Worm (Caenorhabditis elegans) whole organism, L3 larva: Measurements from ENCODE around the gene srv-26.
"Not testable (repeated sequence)": the region's sequence is repeated elsewhere in the genome, so short reads cannot be mapped to it uniquely, and the experiment has no call there.

Source experiments
- R02D3.7 ChIP-seq: fragments of 150-350 bp; optimal IDR thresholded peaks from 2 replicates; lab custom pipeline; 2014; ENCODE audit warnings: missing biosample characterization, missing genetic modification characterization
- ZK546.5 ChIP-seq: sonication (generic microtip); optimal IDR thresholded peaks from 2 replicates; lab custom pipeline; 2017; ENCODE audit warnings: missing biosample characterization, missing genetic modification characterization
- aly-2 ChIP-seq: fragments of 150-350 bp; optimal IDR thresholded peaks from 2 replicates; lab custom pipeline; 2014; ENCODE audit warnings: missing biosample characterization, missing genetic modification characterization
- ceh-28 ChIP-seq: fragments of 150-350 bp; optimal IDR thresholded peaks from 2 replicates; lab custom pipeline; 2014; ENCODE audit warnings: missing biosample characterization, missing genetic modification reagents, missing genetic modification characterization
- ceh-82 ChIP-seq: fragments of 150-350 bp; optimal IDR thresholded peaks from 2 replicates; lab custom pipeline; 2014; ENCODE audit warnings: missing biosample characterization, missing genetic modification characterization
- egl-27 ChIP-seq: sonication (generic microtip); optimal IDR thresholded peaks from 4 replicates; lab custom pipeline; 2017; ENCODE audit warnings: missing biosample characterization, missing genetic modification reagents, missing genetic modification characterization
- egl-5 ChIP-seq: fragments of 150-350 bp; optimal IDR thresholded peaks from 2 replicates; lab custom pipeline; 2017; ENCODE audit warnings: missing biosample characterization, missing genetic modification reagents, missing genetic modification characterization, inconsistent platforms
- elt-2 ChIP-seq: sonication (generic microtip); optimal IDR thresholded peaks from 2 replicates; lab custom pipeline; 2016; ENCODE audit warnings: missing genetic modification reagents, mild to moderate bottlenecking, missing genetic modification characterization, missing compliant biosample characterization
- elt-3 ChIP-seq, 3 experiments: fragments of 150-350 bp in 1 of 3; sonication (generic microtip) in 2 of 3; optimal IDR thresholded peaks; 2 replicates in 2 of 3; 4 replicates in 1 of 3; lab custom pipeline; 2014 to 2017; ENCODE audit warnings: missing biosample characterization in 3 of 3, missing genetic modification characterization in 3 of 3
- eor-1 ChIP-seq, 2 experiments: fragments of 150-350 bp; optimal IDR thresholded peaks; 2 replicates each; lab custom pipeline; 2014 to 2018; ENCODE audit warnings: missing biosample characterization in 2 of 2, missing genetic modification characterization in 2 of 2
- fkh-2 ChIP-seq: fragments of 150-350 bp; optimal IDR thresholded peaks from 2 replicates; lab custom pipeline; 2014; ENCODE audit warnings: missing biosample characterization, missing genetic modification reagents, missing genetic modification characterization
- fos-1 ChIP-seq: fragments of 150-350 bp; optimal IDR thresholded peaks from 2 replicates; lab custom pipeline; 2014; ENCODE audit warnings: missing biosample characterization, missing genetic modification characterization
- hmg-11 ChIP-seq: sonication (generic microtip); optimal IDR thresholded peaks from 2 replicates; lab custom pipeline; 2016; ENCODE audit warnings: missing genetic modification characterization, missing compliant biosample characterization
- lin-15B ChIP-seq: fragments of 150-350 bp; optimal IDR thresholded peaks from 2 replicates; lab custom pipeline; 2014; ENCODE audit warnings: missing biosample characterization, missing genetic modification characterization
- lin-39 ChIP-seq: fragments of 150-350 bp; optimal IDR thresholded peaks from 2 replicates; lab custom pipeline; 2018; ENCODE audit warnings: missing biosample characterization, missing genetic modification reagents, missing genetic modification characterization
- lsy-12 ChIP-seq: sonication (generic microtip); optimal IDR thresholded peaks from 2 replicates; lab custom pipeline; 2016; ENCODE audit warnings: mild to moderate bottlenecking, missing genetic modification characterization, missing compliant biosample characterization
- mml-1 ChIP-seq: fragments of 150-350 bp; sonication (generic microtip); optimal IDR thresholded peaks from 3 replicates; lab custom pipeline; 2014; ENCODE audit warnings: missing biosample characterization, missing genetic modification characterization
- nhr-11 ChIP-seq: fragments of 150-350 bp; optimal IDR thresholded peaks from 2 replicates; lab custom pipeline; 2014; ENCODE audit warnings: missing biosample characterization, missing genetic modification characterization
- nhr-12 ChIP-seq: fragments of 150-350 bp; optimal IDR thresholded peaks from 2 replicates; lab custom pipeline; 2014; ENCODE audit warnings: missing biosample characterization, missing genetic modification characterization
- nhr-23 ChIP-seq: fragments of 150-350 bp; optimal IDR thresholded peaks from 2 replicates; lab custom pipeline; 2014; ENCODE audit warnings: missing biosample characterization, missing genetic modification reagents, missing genetic modification characterization
- nhr-237 ChIP-seq: fragments of 150-350 bp; optimal IDR thresholded peaks from 2 replicates; lab custom pipeline; 2014; ENCODE audit warnings: missing biosample characterization, missing genetic modification characterization
- nhr-25 ChIP-seq: sonication (generic microtip); optimal IDR thresholded peaks from 2 replicates; lab custom pipeline; 2017; ENCODE audit warnings: missing biosample characterization, missing genetic modification characterization
- nhr-28 ChIP-seq: fragments of 150-350 bp; optimal IDR thresholded peaks from 2 replicates; lab custom pipeline; 2014; ENCODE audit warnings: missing biosample characterization, missing genetic modification characterization
- nhr-43 ChIP-seq: sonication (generic microtip); optimal IDR thresholded peaks from 2 replicates; lab custom pipeline; 2016; ENCODE audit warnings: mild to moderate bottlenecking, missing genetic modification characterization, missing compliant biosample characterization; ENCODE audit not compliant: poor library complexity, severe bottlenecking
- nhr-67 ChIP-seq: fragments of 150-350 bp; optimal IDR thresholded peaks from 2 replicates; lab custom pipeline; 2014; ENCODE audit warnings: missing biosample characterization, missing genetic modification characterization
- nhr-77 ChIP-seq: fragments of 150-350 bp; optimal IDR thresholded peaks from 2 replicates; lab custom pipeline; 2014; ENCODE audit warnings: missing biosample characterization, missing genetic modification characterization
- pqm-1 ChIP-seq: fragments of 150-350 bp; optimal IDR thresholded peaks from 2 replicates; lab custom pipeline; 2017; ENCODE audit warnings: missing biosample characterization, missing genetic modification characterization, inconsistent platforms
- sea-2 ChIP-seq: fragments of 150-350 bp; sonication (generic microtip); optimal IDR thresholded peaks from 4 replicates; lab custom pipeline; 2014; ENCODE audit warnings: missing biosample characterization, missing genetic modification reagents, missing genetic modification characterization
- snpc-4 ChIP-seq: fragments of 150-350 bp; optimal IDR thresholded peaks from 2 replicates; lab custom pipeline; 2014; ENCODE audit warnings: missing biosample characterization, missing genetic modification characterization
- tbx-2 ChIP-seq: sonication (generic microtip); optimal IDR thresholded peaks from 2 replicates; lab custom pipeline; 2016; ENCODE audit warnings: mild to moderate bottlenecking, missing genetic modification characterization, missing compliant biosample characterization
- unc-39 ChIP-seq: sonication (generic microtip); optimal IDR thresholded peaks from 4 replicates; lab custom pipeline; 2017; ENCODE audit warnings: missing biosample characterization, missing genetic modification characterization
- unc-62 ChIP-seq: fragments of 150-350 bp; sonication (generic microtip); optimal IDR thresholded peaks from 4 replicates; lab custom pipeline; 2014; ENCODE audit warnings: missing biosample characterization, missing genetic modification reagents, missing genetic modification characterization
- zag-1 ChIP-seq: fragments of 150-350 bp; optimal IDR thresholded peaks from 2 replicates; lab custom pipeline; 2014; ENCODE audit warnings: missing biosample characterization, missing genetic modification characterization
- ztf-11 ChIP-seq: fragments of 150-350 bp; optimal IDR thresholded peaks from 2 replicates; lab custom pipeline; 2014; ENCODE audit warnings: missing biosample characterization, missing genetic modification characterization

The srv-26 gene

ce11 chrIV:6263244-6263643, 38.4 kb downstream of the srv-26 start, which contains the start of gene srv-28:
srv-28 (minus strand) TSS chrIV:6263344.
- TF ChIP-seq ceh-28 (tag; lab: Kevin White, UChicago) (no peak), tbx-2 (tag; lab: Kevin White, UChicago) (no peak), nhr-12 (tag; lab: Kevin White, UChicago) (no peak), nhr-237 (tag; lab: Kevin White, UChicago) (no peak), nhr-25 (tag; lab: Kevin White, UChicago) (no peak), elt-3 (tag; optimal IDR thresholded peaks at IDR 0.05; lab: Kevin White, UChicago) (no peak), egl-27 (no peak), nhr-11 (no peak), unc-39 (tag; lab: Kevin White, UChicago) (no peak), mml-1 (tag; lab: Kevin White, UChicago) (no peak), elt-2 (tag; lab: Kevin White, UChicago) (no peak), ceh-82 (tag; lab: Kevin White, UChicago) (no peak), nhr-23 (tag; lab: Kevin White, UChicago) (no peak), R02D3.7 (tag; lab: Kevin White, UChicago) (no peak), nhr-67 (no peak), sea-2 (no peak), eor-1 (tag; optimal IDR thresholded peaks at IDR 0.05; lab: Kevin White, UChicago) (no peak), pqm-1 (tag; lab: Kevin White, UChicago) (no peak), lin-39 (no peak), nhr-43 (tag; lab: Kevin White, UChicago) (no peak)

- TF ChIP-seq nhr-77 (tag; lab: Kevin White, UChicago) (no peak), fkh-2 (tag; lab: Kevin White, UChicago) (no peak), hmg-11 (tag; lab: Kevin White, UChicago) (no peak), lin-15B (tag; lab: Kevin White, UChicago) (no peak), nhr-28 (tag; lab: Kevin White, UChicago) (no peak), lin-39 (no peak), egl-5 (tag; lab: Kevin White, UChicago) (no peak), unc-62 (GFP tag; lab: Kevin White, UChicago) (no peak), ztf-11 (tag; lab: Kevin White, UChicago) (no peak), snpc-4 (tag; lab: Kevin White, UChicago) (no peak)
These were observed 41.9 kb downstream of the srv-26 start, which contains the start of gene nlp-16 for ce11 chrIV:6259732-6260131. nlp-16 (minus strand) TSS chrIV:6259832.

ce11 chrIV:6258967-6259366, 42.7 kb downstream of the srv-26 start:
- TF ChIP-seq lin-15B (tag; lab: Kevin White, UChicago) (no peak), egl-5 (tag; lab: Kevin White, UChicago) (no peak), zag-1 (tag; lab: Kevin White, UChicago) (no peak), fos-1 (tag; lab: Kevin White, UChicago) (no peak), tbx-2 (tag; lab: Kevin White, UChicago) (no peak), lsy-12 (no peak), nhr-25 (tag; lab: Kevin White, UChicago) (no peak)

DNA sequence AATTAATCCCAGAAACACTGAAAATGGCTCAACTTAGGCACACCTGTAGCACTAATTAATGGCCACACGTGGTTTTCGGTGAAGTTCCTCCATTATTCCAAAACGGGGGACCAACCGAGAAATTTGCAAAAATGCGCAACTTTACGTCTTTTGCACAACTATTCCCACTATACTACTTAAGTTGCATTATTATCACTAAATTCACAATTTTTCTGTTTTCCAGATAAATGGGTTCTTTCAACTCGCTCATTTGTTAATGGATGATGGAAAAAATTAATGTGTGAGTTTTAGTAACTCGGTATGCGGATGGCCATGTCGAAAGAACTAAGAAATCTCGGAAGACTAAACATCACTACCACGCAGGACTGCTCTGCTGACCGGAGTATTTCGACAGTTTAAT, 47.0 kb downstream of the srv-26 start, which contains the start of gene T13A10.64:
T13A10.64 (plus strand) TSS at position 301 of the 400 bp plus-strand sequence.
- no peak for TF ChIP-seq tbx-2 (tag; lab: Kevin White, UChicago)
- no peak for TF ChIP-seq nhr-77 (tag; lab: Kevin White, UChicago)
- TF ChIP-seq ztf-11 (tag; lab: Kevin White, UChicago) = no peak
- TF ChIP-seq R02D3.7 (tag; lab: Kevin White, UChicago) = no peak
- no peak for TF ChIP-seq egl-5 (tag; lab: Kevin White, UChicago)
- no peak for TF ChIP-seq ZK546.5

ce11 chrIV:6253000-6253399, 48.7 kb downstream of the srv-26 start, which contains the start of gene T13A10.2:
T13A10.2 (plus strand) TSS chrIV:6253300.
- not testable (repeated sequence) for TF ChIP-seq zag-1, nhr-43, aly-2 (tag; lab: Kevin White, UChicago)
- TF ChIP-seq, all 47 proteins: peak for 0; not testable (repeated sequence) for 47
